Worm (Caenorhabditis elegans): Measurements from ENCODE around the gene C54F6.18.

The C54F6.18 gene

ce11 chrV:7575563-7575962 is 49.8 kb downstream of the C54F6.18 start, which contains the start of the genes snu-66 and ints-9 (continued):
- no peak for TF ChIP-seq ztf-4 (tag; optimal IDR thresholded peaks at IDR 0.05)
- TF ChIP-seq fos-1 (tag; optimal IDR thresholded peaks at IDR 0.05), result peak; percentile 34
- TF ChIP-seq snpc-4 (tag; optimal IDR thresholded peaks at IDR 0.05), result peak; percentile 41
- no peak for TF ChIP-seq nhr-237 (tag; optimal IDR thresholded peaks at IDR 0.05)
- TF ChIP-seq grh-1 (GFP tag; IDR thresholded peaks at IDR 0.05), result peak; percentile 64
- peak; percentile 57 for TF ChIP-seq lin-13 (GFP tag; optimal IDR thresholded peaks at IDR 0.05)
- TF ChIP-seq lin-39 (tag; optimal IDR thresholded peaks at IDR 0.05), result peak; percentile 48
- TF ChIP-seq lin-35 (GFP tag; optimal IDR thresholded peaks at IDR 0.05), result peak; percentile 75 to 85

All from whole organism, L1 larva.